Worm (Caenorhabditis elegans) whole organism, mixed stage, embryonic: Measurements from ENCODE around the gene M05D6.9.

Source experiments
- M03D4.4 ChIP-seq: sonication (generic microtip); optimal IDR thresholded peaks from 2 replicates; lab custom pipeline; 2017; ENCODE audit warnings: mild to moderate bottlenecking, missing genetic modification characterization, missing compliant biosample characterization
- bed-3 ChIP-seq: fragments of 200-800 bp; sonication (Bioruptor generic); optimal IDR thresholded peaks from 3 replicates; lab custom pipeline; 2018; ENCODE audit warnings: mild to moderate bottlenecking, missing genetic modification characterization, moderate library complexity, missing compliant biosample characterization
- ces-1 ChIP-seq: fragments of 150-350 bp; optimal IDR thresholded peaks from 2 replicates; lab custom pipeline; 2014; ENCODE audit warnings: missing biosample characterization, missing genetic modification reagents, missing genetic modification characterization
- elt-1 ChIP-seq: sonication (generic microtip); optimal IDR thresholded peaks from 2 replicates; lab custom pipeline; 2017; ENCODE audit warnings: missing genetic modification characterization, mild to moderate bottlenecking, missing compliant biosample characterization, antibody characterized with exemption, moderate library complexity, borderline replicate concordance; ENCODE audit not compliant: insufficient read depth
- lin-13 ChIP-seq: fragments of 150-350 bp; optimal IDR thresholded peaks from 2 replicates; lab custom pipeline; 2014; ENCODE audit warnings: missing biosample characterization, missing genetic modification characterization
- mab-5 ChIP-seq: fragments of 150-350 bp; optimal IDR thresholded peaks from 2 replicates; lab custom pipeline; 2014; ENCODE audit warnings: missing biosample characterization, missing genetic modification characterization
- mep-1 ChIP-seq: fragments of 150-350 bp; optimal IDR thresholded peaks from 2 replicates; lab custom pipeline; 2017; ENCODE audit warnings: missing biosample characterization, missing genetic modification reagents, missing genetic modification characterization, inconsistent platforms
- mls-2 ChIP-seq: sonication (generic microtip); optimal IDR thresholded peaks from 2 replicates; lab custom pipeline; 2016; ENCODE audit warnings: mild to moderate bottlenecking, missing genetic modification characterization, moderate library complexity, missing compliant biosample characterization
- nhr-12 ChIP-seq: fragments of 150-350 bp; optimal IDR thresholded peaks from 2 replicates; lab custom pipeline; 2014; ENCODE audit warnings: missing biosample characterization, missing genetic modification characterization
- nhr-237 ChIP-seq: fragments of 150-350 bp; optimal IDR thresholded peaks from 2 replicates; lab custom pipeline; 2014; ENCODE audit warnings: missing biosample characterization, missing genetic modification characterization
- nhr-76 ChIP-seq: sonication (generic microtip); optimal IDR thresholded peaks from 2 replicates; lab custom pipeline; 2017; ENCODE audit warnings: missing biosample characterization, missing genetic modification characterization
- snpc-4 ChIP-seq: fragments of 150-350 bp; optimal IDR thresholded peaks from 2 replicates; lab custom pipeline; 2014; ENCODE audit warnings: missing biosample characterization, missing genetic modification characterization
- unc-62 ChIP-seq: fragments of 150-350 bp; optimal IDR thresholded peaks from 2 replicates; lab custom pipeline; 2014; ENCODE audit warnings: missing biosample characterization, missing genetic modification reagents, missing genetic modification characterization
- ztf-11 ChIP-seq: fragments of 150-350 bp; optimal IDR thresholded peaks from 2 replicates; lab custom pipeline; 2014; ENCODE audit warnings: missing biosample characterization, missing genetic modification characterization

DNA sequence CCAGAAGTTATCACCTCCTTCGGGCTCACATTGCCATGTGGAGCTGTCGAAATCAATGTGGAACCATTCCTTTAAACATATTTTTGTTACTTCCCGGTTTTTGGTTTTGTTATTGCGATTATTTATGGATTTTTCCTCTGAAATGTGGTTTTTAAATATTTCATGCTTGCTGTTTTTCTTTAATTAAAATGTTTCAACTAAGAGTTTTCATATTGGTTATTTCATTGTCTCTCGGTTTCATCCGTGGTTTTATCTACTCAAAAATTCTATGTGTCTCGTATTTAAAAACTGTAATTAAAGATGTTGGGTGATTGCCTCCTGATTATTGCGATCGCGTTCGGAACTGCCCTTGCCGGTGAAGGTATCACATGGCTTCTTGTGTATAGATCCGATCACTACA is 27.2 kb upstream of the M05D6.9 start, which contains the start of gene F22B5.10:
- TF ChIP-seq ces-1 (GFP tag; lab: Kevin White, UChicago) = no peak
- TF ChIP-seq lin-13 = no peak
- no peak for TF ChIP-seq nhr-237 (tag; lab: Kevin White, UChicago)
- TF ChIP-seq snpc-4 (tag; lab: Kevin White, UChicago) = no peak
- TF ChIP-seq ztf-11 (tag; lab: Kevin White, UChicago) = no peak
- no peak for TF ChIP-seq mls-2 (tag; lab: Kevin White, UChicago)
- TF ChIP-seq elt-1 (tag; lab: Kevin White, UChicago) = no peak
- no peak for TF ChIP-seq unc-62 (GFP tag; lab: Kevin White, UChicago)
- no peak for TF ChIP-seq mab-5 (tag; lab: Kevin White, UChicago)
- no peak for TF ChIP-seq bed-3
- TF ChIP-seq nhr-12 = no peak
- TF ChIP-seq nhr-76 (tag; lab: Kevin White, UChicago) = no peak
- TF ChIP-seq M03D4.4 (tag; lab: Kevin White, UChicago) = no peak
- no peak for TF ChIP-seq mep-1 (tag; lab: Kevin White, UChicago)
